Fruit fly (Drosophila melanogaster): ENCODE data around the gene Zasp67.
"Not testable (repeated sequence)": the region's sequence is repeated elsewhere in the genome, so short reads cannot be mapped to it uniquely, and the experiment has no call there.

Zasp67 gene

dm6 chr3L:9815705-9816104, 18.2 kb upstream of the Zasp67 start:
- TF ChIP-seq CG17801 (GFP tag; optimal IDR thresholded peaks at IDR 0.05; ENCODE audit: partially characterized antibody), result no peak

DNA sequence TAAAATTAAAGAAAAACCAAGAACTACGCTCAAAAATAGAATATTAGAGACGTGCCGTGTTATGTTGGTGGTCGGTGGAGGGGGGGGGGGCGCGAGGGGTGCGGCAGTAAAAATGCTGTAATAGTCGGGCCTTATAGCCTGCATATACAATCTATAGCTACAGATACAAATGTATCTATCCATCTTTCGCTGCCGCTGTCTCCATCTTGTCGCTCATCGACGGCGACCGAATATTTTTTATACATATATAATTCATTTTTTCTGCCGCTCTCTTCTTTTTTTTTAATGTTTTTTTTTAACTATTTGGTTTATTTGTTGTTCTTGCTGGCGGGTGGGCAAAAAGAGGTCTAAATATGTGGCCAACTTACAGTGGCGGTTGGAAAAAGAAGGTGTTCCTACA, 17.1 kb upstream of the Zasp67 start:
- no peak for TF ChIP-seq CG17801 (GFP tag; optimal IDR thresholded peaks at IDR 0.05; ENCODE audit: partially characterized antibody)

DNA sequence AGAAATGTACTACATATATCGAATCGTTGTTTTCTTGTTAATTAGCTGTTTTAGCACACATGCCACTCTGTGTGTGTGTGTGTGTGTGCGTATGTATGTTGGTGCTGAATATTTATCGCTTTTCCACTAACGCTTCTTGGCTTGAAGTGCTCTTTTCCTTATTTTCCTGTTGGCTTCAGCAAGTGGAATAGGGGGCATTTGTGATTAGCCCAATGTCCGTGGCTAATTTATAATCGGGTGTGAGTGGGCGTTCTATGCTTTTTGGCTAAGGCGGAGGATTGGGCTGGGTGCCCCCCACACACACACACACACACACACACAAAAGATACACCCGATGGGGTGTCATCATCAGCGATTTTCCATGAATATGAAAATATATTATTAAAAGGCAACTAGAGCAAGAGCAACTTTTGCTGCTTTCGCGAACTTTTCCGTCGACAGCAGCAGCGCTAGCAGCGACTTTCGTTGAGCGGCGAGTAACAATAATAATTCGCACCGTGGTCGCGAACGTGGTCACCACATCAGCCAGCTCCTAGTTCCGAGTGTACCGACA, 15.9 kb upstream of the Zasp67 start, which contains the start of gene CG43897:
Gene CG43897 (plus strand): TSS at position 503 of the 553 bp plus-strand sequence.
- TF ChIP-seq CG17801 (GFP tag; optimal IDR thresholded peaks at IDR 0.05; ENCODE audit: partially characterized antibody), result no peak

DNA sequence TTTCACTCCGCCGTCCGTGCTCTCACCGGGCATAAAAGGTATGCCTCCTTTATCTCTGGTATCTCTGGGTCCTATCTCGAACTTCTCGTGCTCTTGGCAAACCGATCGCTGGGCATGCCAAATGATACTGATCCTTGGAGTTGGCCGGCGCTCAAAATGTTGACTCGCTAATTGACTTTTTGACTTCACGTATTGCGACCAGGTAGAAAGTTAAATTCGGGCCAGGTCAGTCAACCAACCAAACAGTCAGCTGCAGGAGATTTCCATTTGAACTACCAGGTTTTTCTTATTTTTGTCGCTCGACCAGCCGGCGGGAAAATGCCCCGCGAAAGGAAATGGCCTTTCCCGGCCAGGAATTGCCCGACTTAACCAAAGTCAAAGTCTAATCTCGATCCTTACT, 6.6 kb upstream of the Zasp67 start, which contains the start of gene Ilp4:
Gene Ilp4 (minus strand): TSS at position 139 of the 400 bp plus-strand sequence.
- TF ChIP-seq CG17801 (GFP tag; optimal IDR thresholded peaks at IDR 0.05; ENCODE audit: partially characterized antibody), result no peak

DNA sequence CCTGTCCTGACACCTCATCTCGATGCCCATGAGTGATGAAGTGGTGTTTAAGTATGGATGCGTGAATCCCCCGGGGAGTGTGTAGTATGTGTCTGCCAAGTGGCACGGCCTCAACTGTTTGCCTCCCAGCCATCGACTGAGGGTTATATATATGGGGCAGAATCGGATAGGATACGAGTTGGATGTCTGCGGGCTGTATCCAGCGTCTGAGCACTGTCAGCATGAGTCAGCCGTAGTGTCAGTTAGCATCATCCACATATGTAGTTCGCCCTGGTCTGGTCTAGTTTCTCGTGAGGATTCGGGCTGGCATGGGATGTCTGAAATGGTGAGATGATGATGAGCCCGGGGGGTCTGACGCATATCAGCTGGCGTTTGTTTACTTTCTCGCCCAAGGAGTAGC, 4.5 kb upstream of the Zasp67 start, which contains the start of gene Ilp3:
Gene Ilp3 (minus strand): TSS at position 101 of the 400 bp plus-strand sequence.
- TF ChIP-seq CG17801 (GFP tag; optimal IDR thresholded peaks at IDR 0.05; ENCODE audit: partially characterized antibody), result no peak

- TF ChIP-seq CG17801 (GFP tag; optimal IDR thresholded peaks at IDR 0.05; ENCODE audit: partially characterized antibody), result no peak
Measured at dm6 chr3L:9799398-9799797, 1.9 kb upstream of the Zasp67 start, which contains the start of gene Ilp2. TSS of gene Ilp2 (plus strand) at chr3L:9799698.

- not testable (repeated sequence) for TF ChIP-seq CG17801 (GFP tag; optimal IDR thresholded peaks at IDR 0.05; ENCODE audit: partially characterized antibody)
Measured at dm6 chr3L:9798120-9798519, 633 bp upstream of the Zasp67 start, which contains the start of gene Ilp1. TSS of gene Ilp1 (plus strand) at chr3L:9798420.

dm6 chr3L:9786746-9787145, 10.7 kb downstream of the Zasp67 start, which contains the start of gene CG32052:
TSS of gene CG32052 (plus strand) at chr3L:9787046.
- TF ChIP-seq CG17801 (GFP tag; optimal IDR thresholded peaks at IDR 0.05; ENCODE audit: partially characterized antibody), result no peak

DNA sequence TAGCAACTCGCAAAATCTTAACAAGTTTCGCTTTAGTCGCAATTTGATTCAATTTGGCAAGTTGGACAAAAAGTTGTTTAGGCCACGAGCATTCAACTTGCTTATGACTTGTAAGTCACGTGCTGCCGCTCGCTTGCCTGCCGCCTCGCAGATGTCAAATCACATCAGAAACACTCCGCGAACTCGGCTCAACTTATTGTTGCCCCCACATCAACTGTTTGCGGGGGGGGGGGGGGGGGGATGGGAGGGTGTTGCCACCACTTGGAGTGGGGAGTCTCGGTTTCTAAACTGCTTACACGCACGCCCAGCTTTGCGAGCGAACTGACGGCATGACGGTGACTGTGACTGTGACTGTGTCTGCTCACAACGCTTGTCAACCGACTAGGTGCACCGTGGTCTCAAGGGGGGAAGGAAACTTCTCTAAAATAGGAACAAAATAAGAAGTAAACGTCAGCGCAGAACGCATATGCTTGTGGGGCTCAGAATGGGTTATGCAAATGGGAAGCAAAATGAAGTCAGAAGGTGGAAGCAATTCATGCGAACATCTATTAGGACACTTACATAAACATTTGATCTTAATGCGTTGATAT, 20.6 kb downstream of the Zasp67 start:
- TF ChIP-seq CG17801 (GFP tag; optimal IDR thresholded peaks at IDR 0.05; ENCODE audit: partially characterized antibody), result no peak

DNA sequence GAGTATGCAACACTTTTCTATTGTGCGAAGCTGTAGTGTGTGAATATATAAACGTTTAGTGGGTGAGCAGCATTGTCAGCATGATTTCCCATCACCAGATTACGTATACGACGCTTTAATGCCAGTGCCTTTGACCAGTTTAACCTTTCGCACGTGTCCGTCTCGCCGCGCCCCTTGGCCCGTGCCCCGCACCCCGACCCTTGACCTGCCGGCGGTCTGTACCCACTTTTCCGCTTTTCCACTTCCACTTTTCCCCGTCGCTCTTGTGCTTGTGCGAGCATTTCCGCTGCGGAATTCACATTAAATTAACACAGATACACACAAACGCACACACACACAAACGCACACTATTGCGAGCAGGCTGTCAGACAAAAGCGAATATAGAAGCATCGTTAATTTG, 21.8 kb downstream of the Zasp67 start:
- no peak for TF ChIP-seq CG17801 (GFP tag; optimal IDR thresholded peaks at IDR 0.05; ENCODE audit: partially characterized antibody)

dm6 chr3L:9768385-9768784, 29.1 kb downstream of the Zasp67 start:
- TF ChIP-seq CG17801 (GFP tag; optimal IDR thresholded peaks at IDR 0.05; ENCODE audit: partially characterized antibody), result no peak

DNA sequence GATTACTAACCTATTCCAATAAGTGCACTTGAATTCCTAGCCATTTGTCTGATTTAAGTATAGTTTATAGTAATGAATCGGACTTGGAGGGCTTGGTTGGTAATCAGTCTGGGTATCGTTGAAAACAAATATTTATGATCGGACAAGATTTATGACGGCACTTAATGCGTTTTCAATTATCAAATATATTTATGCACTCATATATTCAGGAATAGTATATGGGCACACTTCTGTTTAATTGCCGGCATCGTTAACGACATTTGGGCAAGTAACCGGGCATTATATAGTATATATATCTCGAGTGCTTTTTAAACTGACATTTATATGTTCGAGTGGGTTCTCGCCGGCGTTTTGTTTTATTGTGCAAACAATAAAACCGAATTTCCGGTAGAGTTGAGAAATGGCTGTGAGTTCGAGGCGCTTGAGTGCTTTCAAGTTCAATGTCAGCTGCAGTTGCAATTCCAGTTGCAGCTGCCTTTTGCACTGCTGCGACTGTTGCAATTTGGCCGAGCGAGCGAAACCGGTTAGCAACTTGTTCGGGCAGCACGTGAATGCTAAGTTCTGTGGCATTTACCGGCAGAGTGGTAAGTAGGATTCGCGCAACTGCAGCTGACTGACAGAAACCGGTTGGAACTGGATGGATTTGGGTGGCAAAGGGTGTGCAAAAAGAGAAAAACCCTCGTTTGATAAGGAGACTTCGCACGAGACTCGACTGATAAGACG, 29.7 kb downstream of the Zasp67 start:
- TF ChIP-seq CG17801 (GFP tag; optimal IDR thresholded peaks at IDR 0.05; ENCODE audit: partially characterized antibody), result no peak

- TF ChIP-seq CG17801 (GFP tag; optimal IDR thresholded peaks at IDR 0.05; ENCODE audit: partially characterized antibody), result no peak
Measured at dm6 chr3L:9766364-9766763, 31.1 kb downstream of the Zasp67 start.

- no peak for TF ChIP-seq CG17801 (GFP tag; optimal IDR thresholded peaks at IDR 0.05; ENCODE audit: partially characterized antibody)
Measured at dm6 chr3L:9765710-9766005, 31.8 kb downstream of the Zasp67 start.

- no peak for TF ChIP-seq CG17801 (GFP tag; optimal IDR thresholded peaks at IDR 0.05; ENCODE audit: partially characterized antibody)
Measured at dm6 chr3L:9764915-9765709, 32.4 kb downstream of the Zasp67 start.

All from ovary, adult (tissue).